Fruit fly (Drosophila melanogaster) whole organism, prepupa: ENCODE measurements around the gene p53.

Experiments
- CG34406 ChIP-seq: fragments of 200-800 bp; sonication (Bioruptor generic); optimal IDR thresholded peaks from 3 replicates; lab custom pipeline; 2016; ENCODE audit warnings: missing biosample characterization, missing genetic modification characterization
- CG4318 ChIP-seq: fragments of 200-800 bp; sonication (Bioruptor generic); optimal IDR thresholded peaks from 3 replicates; lab custom pipeline; 2017; ENCODE audit warnings: missing biosample characterization, mild to moderate bottlenecking, missing genetic modification characterization
- Sox15 ChIP-seq: fragments of 200-800 bp; sonication (Bioruptor generic); optimal IDR thresholded peaks from 3 replicates; lab custom pipeline; 2016; ENCODE audit warnings: missing biosample characterization, missing genetic modification characterization
- fd85E ChIP-seq: fragments of 200-800 bp; sonication (Bioruptor generic); optimal IDR thresholded peaks from 3 replicates; lab custom pipeline; 2016; ENCODE audit warnings: missing biosample characterization, missing genetic modification characterization

dm6 chr3R:23028506-23028905, 25.4 kb downstream of the p53 start:
- TF ChIP-seq fd85E: no peak
- no peak for TF ChIP-seq CG34406 (GFP tag; lab: Kevin White, UChicago)
- no peak for TF ChIP-seq CG4318 (GFP tag; lab: Kevin White, UChicago)
- no peak for TF ChIP-seq Sox15 (GFP tag; lab: Kevin White, UChicago)
